Fruit fly (Drosophila melanogaster) whole organism, pupa: ENCODE data around the gene CG34049.

Experiments
- CG13204 ChIP-seq: fragments of 200-800 bp; sonication (Bioruptor generic); optimal IDR thresholded peaks from 2 replicates; lab custom pipeline; 2018; ENCODE audit warnings: missing biosample characterization, mild to moderate bottlenecking, missing genetic modification characterization, moderate library complexity
- CG17806 ChIP-seq: fragments of 200-800 bp; sonication (Bioruptor generic); optimal IDR thresholded peaks from 2 replicates; lab custom pipeline; 2018; ENCODE audit warnings: missing biosample characterization, mild to moderate bottlenecking, missing genetic modification characterization, moderate library complexity
- CG8159 ChIP-seq: fragments of 200-800 bp; sonication (Bioruptor generic); optimal IDR thresholded peaks from 3 replicates; lab custom pipeline; 2018; ENCODE audit warnings: missing biosample characterization, mild to moderate bottlenecking, missing genetic modification characterization, moderate library complexity
- Ets98B ChIP-seq: fragments of 200-800 bp; sonication (Bioruptor generic); IDR thresholded peaks from 2 replicates; pipeline ENCODE4 v1.3.6; 2022; ENCODE audit warnings: missing biosample characterization, missing genetic modification characterization
- Snoo ChIP-seq: fragments of 200-800 bp; sonication (Bioruptor generic); optimal IDR thresholded peaks from 3 replicates; lab custom pipeline; 2017; ENCODE audit warnings: missing biosample characterization, mild to moderate bottlenecking, missing genetic modification characterization, inconsistent platforms
- gl ChIP-seq: fragments of 200-800 bp; sonication (Bioruptor generic); optimal IDR thresholded peaks from 2 replicates; lab custom pipeline; 2018; ENCODE audit warnings: missing biosample characterization, mild to moderate bottlenecking, missing genetic modification characterization

CG34049 gene

dm6 chr2L:2216065-2216464 is 49.1 kb downstream of the CG34049 start, which contains the start of gene daed:
Gene daed (minus strand): TSS chr2L:2216311.
- TF ChIP-seq CG13204 (GFP tag; lab: Kevin White, UChicago) (no peak), Ets98B (GFP tag; lab: Robert Waterston, UW) (no peak; the same call in 1 of the 2 replicates), CG8159 (tag; lab: Kevin White, UChicago) (no peak), Snoo (tag; lab: Kevin White, UChicago) (no peak), gl (tag; lab: Kevin White, UChicago) (no peak), CG17806 (tag; lab: Kevin White, UChicago) (no peak)
